Fruit fly (Drosophila melanogaster): ENCODE measurements around the gene Ddc.

Gene Ddc

dm6 chr2L:19163143-19163974 is 43.3 kb upstream of the Ddc start:
- TF ChIP-seq CG7101 (tag; optimal IDR thresholded peaks at IDR 0.05) (no peak), CG14711 (tag; optimal IDR thresholded peaks at IDR 0.05) (no peak), CG33017 (tag; optimal IDR thresholded peaks at IDR 0.05) (no peak), toe (GFP tag; optimal IDR thresholded peaks at IDR 0.05) (no peak), CG11617 (GFP tag; optimal IDR thresholded peaks at IDR 0.05) (no peak), tj (GFP tag; optimal IDR thresholded peaks at IDR 0.05) (no peak), ovo (GFP tag; optimal IDR thresholded peaks at IDR 0.05) (no peak), Clk (GFP tag; optimal IDR thresholded peaks at IDR 0.05) (no peak)

dm6 chr2L:19162330-19163100 is 42.4 kb upstream of the Ddc start:
- TF ChIP-seq Hr96 (GFP tag; optimal IDR thresholded peaks at IDR 0.05) (no peak), toe (GFP tag; optimal IDR thresholded peaks at IDR 0.05) (no peak), Clk (GFP tag; optimal IDR thresholded peaks at IDR 0.05) (no peak), pad (GFP tag; optimal IDR thresholded peaks at IDR 0.05) (no peak), kay (GFP tag; ENCODE audit: borderline replicate concordance) (no peak), bab1 (GFP tag; optimal IDR thresholded peaks at IDR 0.05) (no peak), Crg-1 (GFP tag; optimal IDR thresholded peaks at IDR 0.05) (no peak)

- no peak for TF ChIP-seq kay (GFP tag; ENCODE audit: borderline replicate concordance)
- peak; percentile 24 for TF ChIP-seq CG7045 (GFP tag; optimal IDR thresholded peaks at IDR 0.05)
Measured at dm6 chr2L:19161307-19161999, 41.3 kb upstream of the Ddc start.

dm6 chr2L:19159552-19160406 is 39.7 kb upstream of the Ddc start:
- TF ChIP-seq Clk (GFP tag; optimal IDR thresholded peaks at IDR 0.05) (no peak), kay (GFP tag; ENCODE audit: borderline replicate concordance) (peak; percentile 75), tj (GFP tag; optimal IDR thresholded peaks at IDR 0.05) (peak; percentile 51)

dm6 chr2L:19158679-19159551 is 38.8 kb upstream of the Ddc start:
- TF ChIP-seq pad (GFP tag; optimal IDR thresholded peaks at IDR 0.05), result no peak
- TF ChIP-seq Mnt (GFP tag; optimal IDR thresholded peaks at IDR 0.05), result no peak
- peak; percentile 32 for TF ChIP-seq CG7045 (GFP tag; optimal IDR thresholded peaks at IDR 0.05)
- TF ChIP-seq toe (GFP tag; optimal IDR thresholded peaks at IDR 0.05), result peak; percentile 22
- TF ChIP-seq CG5204 (GFP tag; optimal IDR thresholded peaks at IDR 0.05), result peak; percentile 56
- no peak for TF ChIP-seq ovo (GFP tag; optimal IDR thresholded peaks at IDR 0.05)
- peak; percentile 37 for TF ChIP-seq CG11617 (GFP tag; optimal IDR thresholded peaks at IDR 0.05)
- peak; percentile 36 for TF ChIP-seq CG33017 (tag; optimal IDR thresholded peaks at IDR 0.05)
- no peak for TF ChIP-seq tj (GFP tag; optimal IDR thresholded peaks at IDR 0.05)
- no peak for TF ChIP-seq Clk (GFP tag; optimal IDR thresholded peaks at IDR 0.05)
- no peak for TF ChIP-seq cnc (optimal IDR thresholded peaks at IDR 0.05)
- TF ChIP-seq CG7101 (tag; optimal IDR thresholded peaks at IDR 0.05), result peak; percentile 16
- peak; percentile 3 for TF ChIP-seq CG1620 (GFP tag; optimal IDR thresholded peaks at IDR 0.05)
- TF ChIP-seq CG14711 (tag; optimal IDR thresholded peaks at IDR 0.05), result peak; percentile 30
- TF ChIP-seq cic (GFP tag; optimal IDR thresholded peaks at IDR 0.05), result peak; percentile 17
- no peak for TF ChIP-seq bab1 (GFP tag; optimal IDR thresholded peaks at IDR 0.05)
- no peak for TF ChIP-seq CG12768 (GFP tag; optimal IDR thresholded peaks at IDR 0.05)
- TF ChIP-seq kay (GFP tag; ENCODE audit: borderline replicate concordance), result peak; percentile 23
- peak; percentile 24 for TF ChIP-seq Hr96 (GFP tag; optimal IDR thresholded peaks at IDR 0.05)
- no peak for TF ChIP-seq Crg-1 (GFP tag; optimal IDR thresholded peaks at IDR 0.05)
